Fruit fly (Drosophila melanogaster): ENCODE data around the gene CG6276.
A peak's percentile ranks its signal among the peaks of the same experiment; 100 is the strongest.

CG6276 gene

dm6 chr3R:15347822-15348221 lies 28.0 kb upstream of the CG6276 start, which contains the start of the genes CG42726 and CG42727 (continued):
- TF ChIP-seq slbo (GFP tag; IDR thresholded peaks at IDR 0.05) (peak; percentile 58; the same call in 1 of the 2 replicates), nmo (GFP tag; optimal IDR thresholded peaks at IDR 0.05) (peak; percentile 36), dmrt11E (tag; optimal IDR thresholded peaks at IDR 0.05) (peak; percentile 9), trem (tag; optimal IDR thresholded peaks at IDR 0.05) (peak; percentile 24), pfk (GFP tag; optimal IDR thresholded peaks at IDR 0.05) (no peak), cato (GFP tag; optimal IDR thresholded peaks at IDR 0.05; ENCODE audit: borderline replicate concordance) (peak; percentile 0), CG12155 (GFP tag; optimal IDR thresholded peaks at IDR 0.05) (peak; percentile 20), Blimp-1 (GFP tag; optimal IDR thresholded peaks at IDR 0.05) (no peak), lilli (GFP tag; optimal IDR thresholded peaks at IDR 0.05) (peak; percentile 51), zfh2 (GFP tag; optimal IDR thresholded peaks at IDR 0.05) (peak; percentile 26), CG9727 (GFP tag; optimal IDR thresholded peaks at IDR 0.05) (peak; percentile 8), Mad (GFP tag; optimal IDR thresholded peaks at IDR 0.05) (peak; percentile 31), CG4617 (GFP tag; optimal IDR thresholded peaks at IDR 0.05; ENCODE audit: borderline replicate concordance) (peak; percentile 61), en (GFP tag; optimal IDR thresholded peaks at IDR 0.05) (no peak), Oaz (GFP tag; IDR thresholded peaks at IDR 0.05) (peak; percentile 11; the same call in 1 of the 2 replicates), Hmx (GFP tag; optimal IDR thresholded peaks at IDR 0.05) (no peak), CoRest (tag; optimal IDR thresholded peaks at IDR 0.05) (peak; percentile 22), unpg (GFP tag; optimal IDR thresholded peaks at IDR 0.05) (peak; percentile 50), tx (GFP tag; optimal IDR thresholded peaks at IDR 0.05) (no peak), CG15269 (tag; optimal IDR thresholded peaks at IDR 0.05) (peak; percentile 18), sd (tag; optimal IDR thresholded peaks at IDR 0.05) (peak; percentile 42), Jarid2 (GFP tag; optimal IDR thresholded peaks at IDR 0.05) (no peak), Hmr (GFP tag; optimal IDR thresholded peaks at IDR 0.05) (peak; percentile 17), CG3065 (GFP tag; optimal IDR thresholded peaks at IDR 0.05) (no peak), CG6683 (GFP tag; optimal IDR thresholded peaks at IDR 0.05) (no peak), zf30C (GFP tag; optimal IDR thresholded peaks at IDR 0.05) (peak; percentile 96), ewg (GFP tag; optimal IDR thresholded peaks at IDR 0.05) (no peak), pho (GFP tag; optimal IDR thresholded peaks at IDR 0.05) (no peak), Xrp1 (GFP tag; IDR thresholded peaks at IDR 0.05) (peak; percentile 37; the same call in 1 of the 2 replicates), CG4424 (GFP tag; optimal IDR thresholded peaks at IDR 0.05) (peak; percentile 26), chif (GFP tag; optimal IDR thresholded peaks at IDR 0.05) (no peak), sens-2 (GFP tag; IDR thresholded peaks at IDR 0.05) (peak; percentile 35; the same call in 1 of the 2 replicates), Hand (GFP tag; optimal IDR thresholded peaks at IDR 0.05) (no peak), chn (GFP tag; optimal IDR thresholded peaks at IDR 0.05) (no peak), CG10565 (GFP tag; optimal IDR thresholded peaks at IDR 0.05) (no peak), CG2120 (GFP tag; optimal IDR thresholded peaks at IDR 0.05) (peak; percentile 62), CG6175 (GFP tag; IDR thresholded peaks at IDR 0.05) (0 out of 3 replicates have a peak, but pooled peaks have one; percentile 18), CG34422 (GFP tag; IDR thresholded peaks at IDR 0.05) (0 out of 3 replicates have a peak, but pooled peaks have one; percentile 39), CG2712 (tag; optimal IDR thresholded peaks at IDR 0.05) (peak; percentile 55), CG9876 (GFP tag; optimal IDR thresholded peaks at IDR 0.05) (no peak), ken (GFP tag; IDR thresholded peaks at IDR 0.05) (peak; percentile 43; the same call in 1 of the 3 replicates), NfI (GFP tag; optimal IDR thresholded peaks at IDR 0.05) (peak; percentile 36), sug (tag; optimal IDR thresholded peaks at IDR 0.05) (no peak), amos (GFP tag; IDR thresholded peaks at IDR 0.05; ENCODE audit: partially characterized antibody) (no peak), PHDP (tag; optimal IDR thresholded peaks at IDR 0.05) (peak; percentile 48), Xbp1 (GFP tag; optimal IDR thresholded peaks at IDR 0.05) (peak; percentile 37), Drgx (GFP tag; IDR thresholded peaks at IDR 0.05) (peak; percentile 62; the same call in 1 of the 2 replicates), YL-1 (GFP tag; optimal IDR thresholded peaks at IDR 0.05) (peak; percentile 21), CG4360 (GFP tag; IDR thresholded peaks at IDR 0.05) (no peak), Gsc (GFP tag; IDR thresholded peaks at IDR 0.05) (no peak)

Measured in whole organism, embryonic.